Fruit fly (Drosophila melanogaster) S2 (cell line): ENCODE results near the gene hng3.

Source experiments
- CG8478 ChIP-seq: fragments of >200 bp; optimal IDR thresholded peaks from 2 replicates; lab custom pipeline; 2018
- CTCF ChIP-seq, 2 experiments: fragments of >200 bp; optimal IDR thresholded peaks; 2 replicates each; lab custom pipeline; 2018

dm6 chr3L:731469-731868 is 23.8 kb downstream of the hng3 start:
- TF ChIP-seq CTCF (optimal IDR thresholded peaks at IDR 0.05; lab: Kevin White, UChicago) (no peak), CG8478 (lab: Kevin White, UChicago) (no peak)
